Worm (Caenorhabditis elegans) whole organism, early embryonic: ENCODE data around the gene lnkn-1.

Experiments used
- F13C5.2 ChIP-seq: sonication (generic microtip); optimal IDR thresholded peaks from 2 replicates; lab custom pipeline; 2017; ENCODE audit warnings: mild to moderate bottlenecking, missing genetic modification characterization, inconsistent platforms, missing compliant biosample characterization
- ama-1 ChIP-seq: fragments of 150-350 bp; optimal IDR thresholded peaks from 2 replicates; lab custom pipeline; 2014
- ceh-36 ChIP-seq: sonication (generic microtip); optimal IDR thresholded peaks from 2 replicates; lab custom pipeline; 2016; ENCODE audit warnings: missing genetic modification characterization, inconsistent platforms, missing compliant biosample characterization
- ets-7 ChIP-seq: sonication (generic microtip); optimal IDR thresholded peaks from 2 replicates; lab custom pipeline; 2016; ENCODE audit warnings: missing genotype, missing genetic modification characterization, missing compliant biosample characterization
- flt-1 ChIP-seq: fragments of 200-800 bp; sonication (Bioruptor generic); IDR thresholded peaks from 2 replicates; pipeline ENCODE4 v1.3.6; 2022; ENCODE audit warnings: missing genetic modification characterization, missing compliant biosample characterization
- hmbx-1 ChIP-seq: sonication (generic microtip); optimal IDR thresholded peaks from 2 replicates; lab custom pipeline; 2016; ENCODE audit warnings: mild to moderate bottlenecking, missing genetic modification characterization, missing compliant biosample characterization
- hmg-4 ChIP-seq: fragments of 200-800 bp; sonication (Bioruptor generic); optimal IDR thresholded peaks from 2 replicates; lab custom pipeline; 2018; ENCODE audit warnings: mild to moderate bottlenecking, missing genetic modification characterization, missing compliant biosample characterization
- hnd-1 ChIP-seq: sonication (generic microtip); optimal IDR thresholded peaks from 2 replicates; lab custom pipeline; 2016; ENCODE audit warnings: missing genetic modification characterization, missing compliant biosample characterization
- pes-1 ChIP-seq: fragments of 200-800 bp; sonication (Bioruptor generic); IDR thresholded peaks from 2 replicates; pipeline ENCODE4 v1.3.6; 2022; ENCODE audit warnings: missing genetic modification reagents, missing genetic modification characterization, missing compliant biosample characterization
- sea-1 ChIP-seq: fragments of 200-800 bp; sonication (Bioruptor generic); conservative IDR thresholded peaks from 2 replicates; pipeline ENCODE4 v1.3.6; 2022; ENCODE audit warnings: missing genetic modification characterization, missing compliant biosample characterization
- tbx-11 ChIP-seq: fragments of 200-800 bp; sonication (Bioruptor generic); IDR thresholded peaks from 2 replicates; pipeline ENCODE4 v1.3.6; 2022; ENCODE audit warnings: missing genetic modification characterization, missing compliant biosample characterization
- tbx-37 ChIP-seq: fragments of 200-800 bp; sonication (Bioruptor generic); conservative IDR thresholded peaks from 2 replicates; pipeline ENCODE4 v1.3.6; 2022; ENCODE audit warnings: missing genetic modification reagents, missing genetic modification characterization, missing compliant biosample characterization
- tra-4 ChIP-seq: sonication (generic microtip); optimal IDR thresholded peaks from 2 replicates; lab custom pipeline; 2017; ENCODE audit warnings: missing genetic modification characterization, missing compliant biosample characterization

ce11 chrIII:8934378-8934777 lies 44.3 kb downstream of the lnkn-1 start:
- no peak for TF ChIP-seq flt-1 (GFP tag; lab: Robert Waterston, UW)
- TF ChIP-seq ama-1 (lab: Kevin White, UChicago), result no peak
- no peak for TF ChIP-seq tra-4
- TF ChIP-seq tbx-11 (GFP tag; lab: Robert Waterston, UW), result no peak
- no peak for TF ChIP-seq ceh-36 (tag; lab: Kevin White, UChicago)
- TF ChIP-seq sea-1, result no peak
- TF ChIP-seq hnd-1 (tag; lab: Kevin White, UChicago), result no peak
- TF ChIP-seq F13C5.2 (tag; lab: Kevin White, UChicago), result no peak
- no peak for TF ChIP-seq hmbx-1
- no peak for TF ChIP-seq pes-1 (GFP tag; lab: Robert Waterston, UW)
- no peak for TF ChIP-seq hmg-4
- TF ChIP-seq ets-7 (tag; lab: Kevin White, UChicago), result no peak
- TF ChIP-seq tbx-37 (GFP tag; lab: Robert Waterston, UW), result no peak
